Fruit fly (Drosophila melanogaster) S2 (cell line): Measurements from ENCODE around the gene CG42331.

Experiments
- CG8478 ChIP-seq: fragments of >200 bp; optimal IDR thresholded peaks from 2 replicates; lab custom pipeline; 2018
- CTCF ChIP-seq, 2 experiments: fragments of >200 bp; optimal IDR thresholded peaks; 2 replicates each; lab custom pipeline; 2018

dm6 chr3R:24766684-24767083, 5.3 kb upstream of the CG42331 start:
- TF ChIP-seq CTCF (optimal IDR thresholded peaks at IDR 0.05; lab: Kevin White, UChicago) (no peak), CG8478 (no peak)
